Worm (Caenorhabditis elegans) whole organism, early embryonic: ENCODE results near the gene pxl-1.

ENCODE experiments used
- ama-1 ChIP-seq: fragments of 150-350 bp; optimal IDR thresholded peaks from 2 replicates; lab custom pipeline; 2014
- ets-7 ChIP-seq: sonication (generic microtip); optimal IDR thresholded peaks from 2 replicates; lab custom pipeline; 2016; ENCODE audit warnings: missing genotype, missing genetic modification characterization, missing compliant biosample characterization
- flt-1 ChIP-seq: fragments of 200-800 bp; sonication (Bioruptor generic); IDR thresholded peaks from 2 replicates; pipeline ENCODE4 v1.3.6; 2022; ENCODE audit warnings: missing genetic modification characterization, missing compliant biosample characterization
- tbx-11 ChIP-seq: fragments of 200-800 bp; sonication (Bioruptor generic); IDR thresholded peaks from 2 replicates; pipeline ENCODE4 v1.3.6; 2022; ENCODE audit warnings: missing genetic modification characterization, missing compliant biosample characterization

DNA sequence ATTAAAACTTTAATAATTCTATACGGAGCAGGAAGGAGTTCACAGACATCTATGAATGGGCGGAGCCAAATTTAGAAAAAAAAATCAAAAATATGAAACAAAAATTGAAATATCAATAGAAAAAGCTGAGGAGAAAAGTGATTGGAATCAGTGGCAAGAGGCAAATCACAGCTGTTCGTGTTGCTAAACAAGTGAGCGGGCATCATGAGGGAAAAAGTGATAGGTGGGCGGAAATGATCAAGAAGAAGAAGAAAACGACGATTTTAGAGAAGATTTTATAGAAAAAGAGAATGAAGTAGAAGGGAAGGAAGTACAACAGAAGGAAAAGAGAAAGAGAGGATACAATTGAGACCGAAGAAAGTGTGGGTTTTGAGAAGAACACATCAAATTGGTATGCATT is 2.8 kb upstream of the pxl-1 start:
- TF ChIP-seq ama-1 (lab: Kevin White, UChicago), result no peak
- no peak for TF ChIP-seq tbx-11 (GFP tag; lab: Robert Waterston, UW)
- no peak for TF ChIP-seq flt-1 (GFP tag; lab: Robert Waterston, UW)
- no peak for TF ChIP-seq ets-7 (tag; lab: Kevin White, UChicago)
